Worm (Caenorhabditis elegans): Measurements from ENCODE around the gene K07H8.5.
A peak's percentile ranks its signal among the peaks of the same experiment; 100 is the strongest.

K07H8.5 gene

DNA sequence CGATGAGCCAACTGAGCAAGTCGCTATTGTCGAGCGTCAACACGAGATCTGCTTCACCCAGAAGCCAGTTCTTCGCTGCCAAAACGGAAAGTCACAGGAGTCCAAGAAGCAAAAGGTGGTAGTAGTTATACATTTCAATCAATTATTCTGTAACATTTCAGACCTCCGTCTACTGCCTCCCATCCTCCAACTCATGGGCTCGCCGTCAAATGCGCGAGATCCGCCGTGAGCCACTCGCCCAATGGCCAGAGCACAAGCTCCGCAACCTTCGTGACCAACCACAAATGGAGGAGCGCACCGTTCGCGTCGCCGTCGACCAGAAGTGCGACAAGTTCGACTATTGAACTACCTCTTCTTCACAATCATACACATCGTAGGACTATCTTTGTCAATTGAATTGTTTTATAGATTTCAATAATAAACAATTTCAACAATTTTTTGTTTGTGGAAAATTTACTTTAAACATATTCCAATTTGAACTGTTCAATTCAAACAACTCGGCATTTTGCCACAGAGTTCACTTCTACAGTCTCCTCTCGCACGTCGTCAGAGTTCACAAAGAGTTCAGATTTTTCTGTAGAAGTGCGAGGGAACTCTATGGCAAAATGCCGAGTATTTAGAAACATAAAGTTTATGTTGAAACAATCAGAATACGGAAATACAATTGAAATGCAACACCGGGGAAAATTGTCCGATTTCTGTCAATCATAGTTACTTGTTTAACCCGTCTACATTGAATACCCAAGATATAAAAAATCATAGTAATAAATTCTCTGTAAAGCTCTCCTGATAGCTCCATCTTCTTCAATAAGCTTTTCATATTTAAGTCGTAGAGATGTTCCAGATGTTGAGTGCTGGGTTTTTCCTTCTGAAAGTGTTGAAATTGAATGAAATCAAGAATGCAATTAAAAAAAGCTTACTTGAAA lies 1.8 kb upstream of the K07H8.5 start (continued):
- TF ChIP-seq F10E7.11 (tag; optimal IDR thresholded peaks at IDR 0.05) (no peak), ceh-27 (GFP tag; optimal IDR thresholded peaks at IDR 0.05) (no peak), ceh-79 (tag; optimal IDR thresholded peaks at IDR 0.05) (no peak), rcor-1 (GFP tag; IDR thresholded peaks at IDR 0.05) (0 out of 2 replicates have a peak, but pooled peaks have one; percentile 4), repo-1 (tag; optimal IDR thresholded peaks at IDR 0.05) (peak; percentile 90), nhr-80 (tag; optimal IDR thresholded peaks at IDR 0.05) (peak; percentile 76), hrde-1 (tag; optimal IDR thresholded peaks at IDR 0.05; ENCODE audit: borderline replicate concordance) (no peak), hlh-12 (tag; optimal IDR thresholded peaks at IDR 0.05) (no peak), F39B2.1 (GFP tag; IDR thresholded peaks at IDR 0.05) (no peak), F57C9.4 (tag; optimal IDR thresholded peaks at IDR 0.05) (no peak), F55B11.4 (tag; optimal IDR thresholded peaks at IDR 0.05; ENCODE audit: borderline replicate concordance, insufficient read depth) (no peak), madf-6 (GFP tag; IDR thresholded peaks at IDR 0.05) (0 out of 2 replicates have a peak, but pooled peaks have one; percentile 14), attf-6 (GFP tag; IDR thresholded peaks at IDR 0.05) (0 out of 2 replicates have a peak, but pooled peaks have one; percentile 43), hsf-1 (GFP tag; IDR thresholded peaks at IDR 0.05) (no peak), nfya-2 (GFP tag; IDR thresholded peaks at IDR 0.05) (0 out of 2 replicates have a peak, but pooled peaks have one; percentile 68), Y53G8AR.9 (GFP tag; conservative IDR thresholded peaks at IDR 0.05) (peak; percentile 96), B0035.1 (tag; optimal IDR thresholded peaks at IDR 0.05) (no peak), zim-3 (tag; optimal IDR thresholded peaks at IDR 0.05) (no peak), bed-2 (GFP tag; IDR thresholded peaks at IDR 0.05) (no peak), sea-2 (GFP tag; IDR thresholded peaks at IDR 0.05) (no peak), hmg-1.2 (GFP tag; IDR thresholded peaks at IDR 0.05) (no peak; the same call in 1 of the 2 replicates), B0261.1 (tag; optimal IDR thresholded peaks at IDR 0.05) (no peak), lin-26 (GFP tag; IDR thresholded peaks at IDR 0.05) (no peak), rec-8 (tag; optimal IDR thresholded peaks at IDR 0.05) (no peak), cebp-1 (GFP tag; IDR thresholded peaks at IDR 0.05) (peak; percentile 21; the same call in 1 of the 2 replicates), cebp-1 (tag; optimal IDR thresholded peaks at IDR 0.05) (peak; percentile 67), ceh-58 (GFP tag; IDR thresholded peaks at IDR 0.05) (0 out of 2 replicates have a peak, but pooled peaks have one; percentile 73), dox-1 (GFP tag; IDR thresholded peaks at IDR 0.05) (no peak), nhr-27 (tag; optimal IDR thresholded peaks at IDR 0.05) (no peak), Y53F4B.3 (GFP tag; IDR thresholded peaks at IDR 0.05) (no peak), T07F8.4 (tag; optimal IDR thresholded peaks at IDR 0.05) (no peak), ets-4 (GFP tag; optimal IDR thresholded peaks at IDR 0.05) (no peak), lin-40 (tag; optimal IDR thresholded peaks at IDR 0.05) (no peak), aptf-3 (GFP tag; IDR thresholded peaks at IDR 0.05) (no peak), Y79H2A.3 (GFP tag; conservative IDR thresholded peaks at IDR 0.05) (no peak)

DNA sequence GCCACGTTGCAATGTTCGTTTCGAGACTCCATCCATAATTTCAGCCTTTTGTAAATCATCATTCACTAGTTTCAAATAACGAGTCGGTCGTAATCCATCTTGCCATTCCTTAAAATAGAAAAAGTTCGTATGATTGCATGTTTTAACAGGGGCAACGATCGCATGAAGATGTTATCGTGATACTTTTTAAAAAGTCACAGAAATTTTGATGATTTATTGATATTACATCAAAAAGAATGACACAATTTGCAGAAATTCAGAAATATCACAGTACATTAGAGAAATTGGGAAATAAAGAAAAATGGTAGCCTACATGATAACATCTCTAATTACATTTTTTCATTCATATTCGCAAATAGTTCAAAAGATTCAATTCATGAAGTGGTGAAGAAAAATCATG lies 5.2 kb downstream of the K07H8.5 start:
- TF ChIP-seq dox-1 (GFP tag; IDR thresholded peaks at IDR 0.05) (no peak), rcor-1 (GFP tag; IDR thresholded peaks at IDR 0.05) (no peak), T07F8.4 (tag; optimal IDR thresholded peaks at IDR 0.05) (no peak), lin-26 (GFP tag; IDR thresholded peaks at IDR 0.05) (no peak), ztf-3 (GFP tag; optimal IDR thresholded peaks at IDR 0.05) (no peak), hlh-12 (tag; optimal IDR thresholded peaks at IDR 0.05) (no peak), C17E4.6 (GFP tag; IDR thresholded peaks at IDR 0.05) (no peak), nfyb-1 (GFP tag; IDR thresholded peaks at IDR 0.05) (no peak), him-1 (tag; optimal IDR thresholded peaks at IDR 0.05) (no peak), snpc-1.3 (tag; optimal IDR thresholded peaks at IDR 0.05; ENCODE audit: insufficient read depth) (no peak), chd-7 (tag; optimal IDR thresholded peaks at IDR 0.05) (no peak)

Measured in whole organism, young adult.